Worm (Caenorhabditis elegans): ENCODE data around the gene C07A12.18.

C07A12.18 gene

ce11 chrX:4576272-4576671 is 26.6 kb upstream of the C07A12.18 start:
- TF ChIP-seq cog-1 (tag; optimal IDR thresholded peaks at IDR 0.05), result peak; percentile 42
- TF ChIP-seq tab-1 (GFP tag; IDR thresholded peaks at IDR 0.05), result no peak
- peak; percentile 74; the same call in 1 of the 2 replicates for TF ChIP-seq T22C8.4 (GFP tag; IDR thresholded peaks at IDR 0.05)
- peak; percentile 60; the same call in 1 of the 2 replicates for TF ChIP-seq flt-1 (GFP tag; IDR thresholded peaks at IDR 0.05)

- TF ChIP-seq flt-1 (GFP tag; IDR thresholded peaks at IDR 0.05), result no peak
- TF ChIP-seq T22C8.4 (GFP tag; IDR thresholded peaks at IDR 0.05), result no peak
- no peak for TF ChIP-seq tab-1 (GFP tag; IDR thresholded peaks at IDR 0.05)
- no peak for TF ChIP-seq ztf-29 (GFP tag; IDR thresholded peaks at IDR 0.05)
- TF ChIP-seq med-1 (GFP tag; optimal IDR thresholded peaks at IDR 0.05; ENCODE audit: insufficient read depth), result no peak
Measured at ce11 chrX:4574873-4575272, 25.2 kb upstream of the C07A12.18 start.

DNA sequence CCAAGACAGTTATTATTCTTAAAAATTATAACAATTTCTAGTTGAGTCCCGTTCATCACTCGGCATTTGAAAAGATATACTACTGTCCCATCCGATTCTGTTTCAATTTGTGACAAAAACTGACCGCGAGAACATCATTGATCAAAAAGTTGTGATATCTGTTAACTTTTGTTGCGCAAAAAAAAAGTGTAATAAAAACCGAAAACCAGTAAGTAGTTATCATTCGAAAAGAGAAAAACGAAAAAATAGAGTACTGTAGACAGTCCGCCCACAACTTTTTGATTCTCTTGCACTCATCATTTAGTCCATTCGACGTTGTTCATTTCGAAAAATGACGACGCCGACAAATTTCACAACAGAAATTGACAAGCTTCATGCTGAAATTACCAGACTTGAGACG is 21.4 kb upstream of the C07A12.18 start, which contains the start of gene amt-1:
Gene amt-1, plus strand, starts transcription at position 301 of the 400 bp plus-strand sequence.
- TF ChIP-seq cog-1 (tag; optimal IDR thresholded peaks at IDR 0.05) (no peak), ref-1 (GFP tag; conservative IDR thresholded peaks at IDR 0.05) (no peak), med-1 (GFP tag; optimal IDR thresholded peaks at IDR 0.05; ENCODE audit: insufficient read depth) (no peak), ztf-29 (GFP tag; IDR thresholded peaks at IDR 0.05) (no peak), T22C8.4 (GFP tag; IDR thresholded peaks at IDR 0.05) (no peak), flt-1 (GFP tag; IDR thresholded peaks at IDR 0.05) (no peak), ztf-23 (GFP tag; IDR thresholded peaks at IDR 0.05) (no peak), tab-1 (GFP tag; IDR thresholded peaks at IDR 0.05) (no peak), klf-2 (GFP tag; conservative IDR thresholded peaks at IDR 0.05) (no peak)

ce11 chrX:4569276-4569675 is 19.6 kb upstream of the C07A12.18 start:
- TF ChIP-seq flt-1 (GFP tag; IDR thresholded peaks at IDR 0.05) (no peak), ztf-29 (GFP tag; IDR thresholded peaks at IDR 0.05) (no peak)

ce11 chrX:4567110-4567509 is 17.4 kb upstream of the C07A12.18 start:
- TF ChIP-seq tab-1 (GFP tag; IDR thresholded peaks at IDR 0.05) (no peak), ztf-23 (GFP tag; IDR thresholded peaks at IDR 0.05) (no peak), cog-1 (tag; optimal IDR thresholded peaks at IDR 0.05) (no peak)

DNA sequence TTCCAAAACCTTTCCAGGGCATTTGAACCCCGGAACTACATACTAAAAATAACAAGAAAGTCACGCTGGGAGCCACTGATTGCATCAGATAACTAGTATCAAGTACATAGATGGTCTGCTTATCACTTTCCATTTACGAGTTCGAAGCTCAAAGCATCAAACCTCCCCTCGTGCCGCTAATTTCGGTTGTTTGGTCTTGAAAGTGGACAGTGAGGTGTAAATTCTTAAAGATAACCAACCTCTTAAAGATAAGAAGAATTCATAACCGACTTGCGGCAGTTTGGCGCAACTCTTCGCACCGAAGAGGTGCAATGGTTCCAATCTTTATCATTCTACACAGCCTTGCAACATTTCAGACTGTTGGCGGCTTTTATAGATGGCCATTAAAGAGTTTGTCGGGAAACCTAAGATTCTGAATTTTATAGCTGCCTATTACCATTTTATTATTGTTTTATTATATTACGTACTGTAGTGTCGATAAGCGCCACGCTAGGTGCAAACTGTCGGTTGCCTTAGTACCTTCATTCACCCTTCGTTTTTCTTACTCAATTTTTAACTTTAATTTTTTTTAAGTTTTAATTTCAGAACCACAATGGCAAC is 15.1 kb upstream of the C07A12.18 start, which contains the start of gene amt-4:
Gene amt-4, plus strand, starts transcription at position 586 of the 600 bp plus-strand sequence.
- no peak for TF ChIP-seq flt-1 (GFP tag; IDR thresholded peaks at IDR 0.05)
- TF ChIP-seq ztf-23 (GFP tag; IDR thresholded peaks at IDR 0.05), result no peak
- no peak for TF ChIP-seq med-1 (GFP tag; optimal IDR thresholded peaks at IDR 0.05; ENCODE audit: insufficient read depth)
- no peak for TF ChIP-seq T22C8.4 (GFP tag; IDR thresholded peaks at IDR 0.05)
- no peak for TF ChIP-seq ztf-29 (GFP tag; IDR thresholded peaks at IDR 0.05)
- no peak for TF ChIP-seq ref-1 (GFP tag; conservative IDR thresholded peaks at IDR 0.05)
- TF ChIP-seq klf-2 (GFP tag; conservative IDR thresholded peaks at IDR 0.05), result no peak
- TF ChIP-seq tab-1 (GFP tag; IDR thresholded peaks at IDR 0.05), result no peak
- TF ChIP-seq cog-1 (tag; optimal IDR thresholded peaks at IDR 0.05), result no peak

ce11 chrX:4562288-4562687 is 12.6 kb upstream of the C07A12.18 start:
- TF ChIP-seq cog-1 (tag; optimal IDR thresholded peaks at IDR 0.05) (no peak), tab-1 (GFP tag; IDR thresholded peaks at IDR 0.05) (no peak), ztf-29 (GFP tag; IDR thresholded peaks at IDR 0.05) (no peak), klf-2 (GFP tag; conservative IDR thresholded peaks at IDR 0.05) (no peak), ztf-23 (GFP tag; IDR thresholded peaks at IDR 0.05) (no peak), med-1 (GFP tag; optimal IDR thresholded peaks at IDR 0.05; ENCODE audit: insufficient read depth) (no peak), T22C8.4 (GFP tag; IDR thresholded peaks at IDR 0.05) (no peak)

ce11 chrX:4561863-4562262 is 12.2 kb upstream of the C07A12.18 start, which contains the start of gene C05E11.6:
TSS of gene C05E11.6 (plus strand) at chrX:4562163.
- TF ChIP-seq ztf-29 (GFP tag; IDR thresholded peaks at IDR 0.05) (no peak), flt-1 (GFP tag; IDR thresholded peaks at IDR 0.05) (no peak), ztf-23 (GFP tag; IDR thresholded peaks at IDR 0.05) (no peak), klf-2 (GFP tag; conservative IDR thresholded peaks at IDR 0.05) (no peak), ref-1 (GFP tag; conservative IDR thresholded peaks at IDR 0.05) (no peak), cog-1 (tag; optimal IDR thresholded peaks at IDR 0.05) (no peak), med-1 (GFP tag; optimal IDR thresholded peaks at IDR 0.05; ENCODE audit: insufficient read depth) (no peak), T22C8.4 (GFP tag; IDR thresholded peaks at IDR 0.05) (no peak), tab-1 (GFP tag; IDR thresholded peaks at IDR 0.05) (no peak)

- TF ChIP-seq cog-1 (tag; optimal IDR thresholded peaks at IDR 0.05), result no peak
- no peak for TF ChIP-seq ref-1 (GFP tag; conservative IDR thresholded peaks at IDR 0.05)
- TF ChIP-seq ztf-23 (GFP tag; IDR thresholded peaks at IDR 0.05), result no peak
- TF ChIP-seq T22C8.4 (GFP tag; IDR thresholded peaks at IDR 0.05), result no peak
- TF ChIP-seq klf-2 (GFP tag; conservative IDR thresholded peaks at IDR 0.05), result no peak
- no peak for TF ChIP-seq flt-1 (GFP tag; IDR thresholded peaks at IDR 0.05)
Measured at ce11 chrX:4556028-4556427, 6.3 kb upstream of the C07A12.18 start.

DNA sequence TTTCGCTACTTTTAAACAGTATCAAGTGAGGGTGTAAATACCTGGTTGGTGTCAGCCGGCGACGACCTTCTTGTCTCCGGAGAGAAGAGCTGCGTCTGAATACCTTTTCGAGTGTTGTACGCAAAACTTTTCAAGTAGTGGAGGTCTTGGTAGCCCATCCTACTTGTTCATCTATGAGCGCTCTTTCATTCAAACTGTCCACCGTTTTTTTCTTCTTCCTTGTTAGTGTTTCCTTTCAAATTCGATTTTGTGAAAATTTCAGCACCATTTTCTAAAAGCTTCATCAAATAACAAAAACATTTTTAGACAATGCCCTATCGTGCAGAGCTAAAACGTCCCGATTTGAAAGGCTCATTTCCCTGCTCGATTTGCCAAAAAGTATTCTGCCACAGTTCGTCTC is 4.7 kb upstream of the C07A12.18 start, which contains the start of gene ham-2:
Gene ham-2, plus strand, starts transcription at position 301 of the 400 bp plus-strand sequence.
- no peak for TF ChIP-seq flt-1 (GFP tag; IDR thresholded peaks at IDR 0.05)
- TF ChIP-seq klf-2 (GFP tag; conservative IDR thresholded peaks at IDR 0.05), result no peak
- TF ChIP-seq ztf-23 (GFP tag; IDR thresholded peaks at IDR 0.05), result no peak
- TF ChIP-seq cog-1 (tag; optimal IDR thresholded peaks at IDR 0.05), result no peak
- TF ChIP-seq med-1 (GFP tag; optimal IDR thresholded peaks at IDR 0.05; ENCODE audit: insufficient read depth), result no peak
- TF ChIP-seq ref-1 (GFP tag; conservative IDR thresholded peaks at IDR 0.05), result no peak
- TF ChIP-seq tab-1 (GFP tag; IDR thresholded peaks at IDR 0.05), result no peak
- TF ChIP-seq T22C8.4 (GFP tag; IDR thresholded peaks at IDR 0.05), result no peak
- TF ChIP-seq ztf-29 (GFP tag; IDR thresholded peaks at IDR 0.05), result no peak

All from whole organism, midembryonic.